Worm (Caenorhabditis elegans) whole organism, L3 larva: ENCODE measurements around the gene swt-5.

Source experiments
- aly-2 ChIP-seq: fragments of 150-350 bp; optimal IDR thresholded peaks from 2 replicates; lab custom pipeline; 2014; ENCODE audit warnings: missing biosample characterization, missing genetic modification characterization
- ceh-16 ChIP-seq: sonication (generic microtip); optimal IDR thresholded peaks from 2 replicates; lab custom pipeline; 2017; ENCODE audit warnings: missing biosample characterization, missing genetic modification characterization
- ceh-82 ChIP-seq: fragments of 150-350 bp; optimal IDR thresholded peaks from 2 replicates; lab custom pipeline; 2014; ENCODE audit warnings: missing biosample characterization, missing genetic modification characterization
- daf-12 ChIP-seq: fragments of 150-350 bp; optimal IDR thresholded peaks from 2 replicates; lab custom pipeline; 2014; ENCODE audit warnings: missing biosample characterization, missing genetic modification reagents, missing genetic modification characterization
- egl-27 ChIP-seq: sonication (generic microtip); optimal IDR thresholded peaks from 4 replicates; lab custom pipeline; 2017; ENCODE audit warnings: missing biosample characterization, missing genetic modification reagents, missing genetic modification characterization
- egl-5 ChIP-seq: fragments of 150-350 bp; optimal IDR thresholded peaks from 2 replicates; lab custom pipeline; 2017; ENCODE audit warnings: missing biosample characterization, missing genetic modification reagents, missing genetic modification characterization, inconsistent platforms
- elt-2 ChIP-seq: sonication (generic microtip); optimal IDR thresholded peaks from 2 replicates; lab custom pipeline; 2016; ENCODE audit warnings: missing genetic modification reagents, mild to moderate bottlenecking, missing genetic modification characterization, missing compliant biosample characterization
- elt-3 ChIP-seq, 3 experiments: fragments of 150-350 bp in 1 of 3; sonication (generic microtip) in 2 of 3; optimal IDR thresholded peaks; 2 replicates in 2 of 3; 4 replicates in 1 of 3; lab custom pipeline; 2014 to 2017; ENCODE audit warnings: missing biosample characterization in 3 of 3, missing genetic modification characterization in 3 of 3
- eor-1 ChIP-seq, 2 experiments: fragments of 150-350 bp; optimal IDR thresholded peaks; 2 replicates each; lab custom pipeline; 2014 to 2018; ENCODE audit warnings: missing biosample characterization in 2 of 2, missing genetic modification characterization in 2 of 2
- fkh-10 ChIP-seq: sonication (generic microtip); optimal IDR thresholded peaks from 2 replicates; lab custom pipeline; 2017; ENCODE audit warnings: missing biosample characterization, missing genetic modification reagents, missing genetic modification characterization
- fos-1 ChIP-seq: fragments of 150-350 bp; optimal IDR thresholded peaks from 2 replicates; lab custom pipeline; 2014; ENCODE audit warnings: missing biosample characterization, missing genetic modification characterization
- jun-1 ChIP-seq: fragments of 150-350 bp; optimal IDR thresholded peaks from 2 replicates; lab custom pipeline; 2014; ENCODE audit warnings: missing biosample characterization, missing genetic modification reagents, missing genetic modification characterization
- mdl-1 ChIP-seq: fragments of 150-350 bp; optimal IDR thresholded peaks from 2 replicates; lab custom pipeline; 2014; ENCODE audit warnings: missing biosample characterization, missing genetic modification characterization
- nfya-1 ChIP-seq: sonication (generic microtip); optimal IDR thresholded peaks from 2 replicates; lab custom pipeline; 2017; ENCODE audit warnings: missing genetic modification characterization, mild to moderate bottlenecking, missing compliant biosample characterization, antibody characterized with exemption, moderate library complexity; ENCODE audit not compliant: insufficient read depth
- nhr-11 ChIP-seq: fragments of 150-350 bp; optimal IDR thresholded peaks from 2 replicates; lab custom pipeline; 2014; ENCODE audit warnings: missing biosample characterization, missing genetic modification characterization
- nhr-23 ChIP-seq: fragments of 150-350 bp; optimal IDR thresholded peaks from 2 replicates; lab custom pipeline; 2014; ENCODE audit warnings: missing biosample characterization, missing genetic modification reagents, missing genetic modification characterization
- nhr-237 ChIP-seq: fragments of 150-350 bp; optimal IDR thresholded peaks from 2 replicates; lab custom pipeline; 2014; ENCODE audit warnings: missing biosample characterization, missing genetic modification characterization
- nhr-28 ChIP-seq: fragments of 150-350 bp; optimal IDR thresholded peaks from 2 replicates; lab custom pipeline; 2014; ENCODE audit warnings: missing biosample characterization, missing genetic modification characterization
- nhr-67 ChIP-seq: fragments of 150-350 bp; optimal IDR thresholded peaks from 2 replicates; lab custom pipeline; 2014; ENCODE audit warnings: missing biosample characterization, missing genetic modification characterization
- nhr-76 ChIP-seq: fragments of 150-350 bp; sonication (generic microtip); optimal IDR thresholded peaks from 5 replicates; lab custom pipeline; 2014; ENCODE audit warnings: missing biosample characterization, missing genetic modification characterization
- nhr-77 ChIP-seq: fragments of 150-350 bp; optimal IDR thresholded peaks from 2 replicates; lab custom pipeline; 2014; ENCODE audit warnings: missing biosample characterization, missing genetic modification characterization
- pha-4 ChIP-seq: fragments of 150-350 bp; optimal IDR thresholded peaks from 2 replicates; lab custom pipeline; 2014; ENCODE audit warnings: missing biosample characterization, missing genetic modification reagents, missing genetic modification characterization
- pqm-1 ChIP-seq: fragments of 150-350 bp; optimal IDR thresholded peaks from 2 replicates; lab custom pipeline; 2017; ENCODE audit warnings: missing biosample characterization, missing genetic modification characterization, inconsistent platforms
- sea-2 ChIP-seq: fragments of 150-350 bp; sonication (generic microtip); optimal IDR thresholded peaks from 4 replicates; lab custom pipeline; 2014; ENCODE audit warnings: missing biosample characterization, missing genetic modification reagents, missing genetic modification characterization
- skn-1 ChIP-seq: fragments of 150-350 bp; optimal IDR thresholded peaks from 2 replicates; lab custom pipeline; 2014; ENCODE audit warnings: missing biosample characterization, missing genetic modification characterization
- snpc-4 ChIP-seq: fragments of 150-350 bp; optimal IDR thresholded peaks from 2 replicates; lab custom pipeline; 2014; ENCODE audit warnings: missing biosample characterization, missing genetic modification characterization
- unc-39 ChIP-seq: sonication (generic microtip); optimal IDR thresholded peaks from 4 replicates; lab custom pipeline; 2017; ENCODE audit warnings: missing biosample characterization, missing genetic modification characterization
- ztf-11 ChIP-seq: fragments of 150-350 bp; optimal IDR thresholded peaks from 2 replicates; lab custom pipeline; 2014; ENCODE audit warnings: missing biosample characterization, missing genetic modification characterization
- ztf-4 ChIP-seq: fragments of 150-350 bp; optimal IDR thresholded peaks from 2 replicates; lab custom pipeline; 2014; ENCODE audit warnings: missing biosample characterization, missing genetic modification characterization

Gene swt-5

DNA sequence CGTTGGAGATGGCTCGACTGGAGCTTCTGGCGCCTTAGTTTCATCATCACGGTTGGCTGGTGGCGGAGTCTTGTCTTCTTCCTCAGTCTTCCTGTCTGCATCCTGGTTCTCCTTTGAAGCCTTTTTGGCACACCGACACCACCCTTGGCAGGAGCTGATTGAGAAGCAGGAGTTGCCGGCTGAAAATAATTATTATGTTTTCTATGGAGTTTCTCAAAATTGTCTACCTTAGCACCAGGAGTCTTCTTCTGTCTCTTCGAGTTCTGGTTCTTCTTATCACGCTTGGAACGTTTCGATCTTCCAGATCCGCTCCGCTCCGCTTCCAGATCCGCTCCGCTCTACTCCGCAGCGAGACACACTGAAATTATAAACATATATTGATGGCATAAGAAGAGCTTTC lies 20.6 kb upstream of the swt-5 start, which contains the start of gene K06A4.6:
Gene K06A4.6 (minus strand): TSS at position 101 of the 400 bp plus-strand sequence.
- TF ChIP-seq elt-2 (tag; lab: Kevin White, UChicago) (no peak), sea-2 (GFP tag; lab: Kevin White, UChicago) (no peak), nhr-67 (tag; lab: Kevin White, UChicago) (no peak), unc-39 (no peak), ztf-4 (tag; lab: Kevin White, UChicago) (no peak), nhr-28 (no peak), skn-1 (no peak), ceh-16 (tag; lab: Kevin White, UChicago) (no peak), nhr-23 (tag; lab: Kevin White, UChicago) (no peak), mdl-1 (no peak), fkh-10 (no peak), nhr-76 (tag; lab: Kevin White, UChicago) (no peak), egl-27 (tag; lab: Kevin White, UChicago) (no peak), jun-1 (no peak), elt-3 (tag; optimal IDR thresholded peaks at IDR 0.05; lab: Kevin White, UChicago) (no peak), ztf-11 (tag; lab: Kevin White, UChicago) (no peak), nfya-1 (tag; lab: Kevin White, UChicago) (no peak)
- TF ChIP-seq, all 47 proteins: peak for 0

- peak; percentile 86 for TF ChIP-seq fkh-10
- no peak for TF ChIP-seq aly-2 (tag; lab: Kevin White, UChicago)
Observed at ce11 chrV:9483738-9484256, 17.4 kb upstream of the swt-5 start, which contains the start of gene K06A4.2. TSS of gene K06A4.2 (plus strand) at chrV:9484206.

- TF ChIP-seq fkh-10 (no peak), nhr-77 (tag; lab: Kevin White, UChicago) (no peak)
Observed at ce11 chrV:9485508-9485907, 15.7 kb upstream of the swt-5 start.

DNA sequence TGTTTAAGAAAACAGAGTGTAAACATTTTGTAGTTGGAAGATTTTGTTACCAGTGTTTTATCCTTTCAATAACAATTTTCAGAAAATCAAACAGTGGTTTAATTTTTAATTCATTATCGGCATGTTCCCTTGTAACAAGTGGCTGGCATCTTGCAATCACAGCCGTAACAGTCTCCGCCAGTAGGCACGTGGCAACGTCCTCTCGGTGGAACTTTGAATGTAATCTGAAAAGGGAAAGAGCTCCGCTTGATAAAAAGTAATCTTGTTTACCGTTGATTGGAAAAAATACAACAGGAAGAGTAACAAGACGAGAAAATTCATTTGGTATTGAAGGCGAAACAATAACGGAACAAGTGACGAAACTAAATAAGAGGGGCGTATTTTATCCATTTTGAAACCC lies 11.8 kb upstream of the swt-5 start, which contains the start of gene K06A4.10:
Gene K06A4.10 (minus strand): TSS at position 390 of the 400 bp plus-strand sequence.
- no peak for TF ChIP-seq nhr-11 (tag; lab: Kevin White, UChicago)
- peak; percentile 72 for TF ChIP-seq elt-2 (tag; lab: Kevin White, UChicago)
- TF ChIP-seq jun-1: peak; percentile 6

DNA sequence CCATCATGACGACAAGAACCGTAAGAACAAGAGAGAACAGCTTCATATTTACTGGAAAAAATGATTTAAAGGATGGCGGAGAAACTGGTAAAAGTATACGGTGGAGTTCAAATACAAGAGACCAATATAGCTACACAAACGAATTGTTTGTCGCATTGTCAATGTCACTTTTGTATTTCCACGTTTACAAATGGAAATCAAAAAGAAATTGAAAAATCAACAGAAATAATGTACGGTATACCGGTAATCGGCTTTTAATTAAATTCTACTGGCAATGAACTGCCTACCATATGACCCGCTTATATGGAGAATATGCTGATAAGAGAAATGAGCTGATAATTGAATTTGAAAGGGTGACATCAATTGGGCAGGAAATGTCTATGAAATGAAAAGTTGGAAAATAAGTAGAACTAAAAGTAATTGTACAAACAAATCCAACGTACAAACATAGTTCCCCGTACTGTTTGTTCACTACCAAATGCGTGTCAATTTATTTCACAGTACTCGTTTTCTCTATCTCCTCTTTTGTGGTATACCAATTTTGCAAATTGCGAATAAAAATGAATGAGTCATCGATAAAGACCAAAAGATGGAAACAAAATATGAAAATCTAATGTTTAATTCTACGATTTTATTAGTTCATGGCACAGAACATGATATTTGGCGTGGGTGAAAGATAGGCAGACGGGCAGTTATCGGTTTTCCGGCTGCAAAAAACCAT lies 9.6 kb upstream of the swt-5 start, which contains the start of gene K06A4.7:
Gene K06A4.7 (minus strand): TSS at position 51 of the 721 bp plus-strand sequence.
- TF ChIP-seq pqm-1 (tag; lab: Kevin White, UChicago) (peak; percentile 70), mdl-1 (no peak), nhr-67 (tag; lab: Kevin White, UChicago) (no peak), nhr-77 (tag; lab: Kevin White, UChicago) (no peak), nhr-11 (tag; lab: Kevin White, UChicago) (no peak), nhr-23 (tag; lab: Kevin White, UChicago) (no peak), snpc-4 (no peak), pha-4 (tag; lab: Kevin White, UChicago) (peak; percentile 67), eor-1 (tag; optimal IDR thresholded peaks at IDR 0.05; lab: Kevin White, UChicago) (no peak), egl-27 (tag; lab: Kevin White, UChicago) (no peak), ceh-82 (no peak), nhr-237 (tag; lab: Kevin White, UChicago) (no peak), elt-2 (tag; lab: Kevin White, UChicago) (peak; percentile 87), jun-1 (peak; percentile 44), fos-1 (tag; lab: Kevin White, UChicago) (no peak)

DNA sequence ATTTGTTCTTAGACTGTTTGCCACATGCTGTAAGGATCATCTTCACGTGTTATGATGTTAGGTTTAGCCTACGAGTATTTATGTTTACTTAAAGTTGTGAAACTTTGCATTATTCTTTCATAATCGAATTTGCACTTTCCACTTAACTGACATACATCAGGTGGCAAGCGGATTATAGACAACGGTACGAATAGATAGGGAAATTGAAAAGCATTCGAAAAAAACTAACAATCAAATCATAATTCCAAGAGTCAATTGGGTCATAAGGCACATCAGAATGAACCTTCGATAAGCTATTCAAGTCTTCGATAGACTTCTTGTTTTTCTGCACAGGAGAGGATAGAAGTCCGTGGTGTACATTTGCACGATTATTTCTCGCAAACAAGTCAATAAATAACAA lies 8.7 kb upstream of the swt-5 start:
- TF ChIP-seq pqm-1 (tag; lab: Kevin White, UChicago) (peak; percentile 75), elt-2 (tag; lab: Kevin White, UChicago) (peak; percentile 69), mdl-1 (no peak)

DNA sequence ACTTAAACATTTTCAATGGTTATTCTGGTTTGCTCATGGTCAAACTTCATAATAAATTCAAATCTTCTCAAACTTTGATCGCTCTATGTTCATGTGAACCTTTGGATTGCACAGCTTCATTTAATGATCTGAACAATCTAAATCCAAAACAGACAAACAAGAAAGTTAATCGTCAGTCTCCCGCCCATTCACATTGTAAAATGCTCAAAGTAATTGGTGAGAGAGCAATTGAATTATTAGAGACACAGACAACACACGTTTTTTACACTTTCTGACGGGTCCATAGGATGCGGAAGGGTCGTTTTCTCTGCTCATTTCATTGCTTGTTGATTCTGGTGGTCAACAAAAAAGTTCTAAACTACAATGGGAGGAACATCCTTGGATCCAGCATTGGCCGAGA lies 4.5 kb upstream of the swt-5 start, which contains the start of gene gsnl-1:
Gene gsnl-1 (plus strand): TSS at position 301 of the 400 bp plus-strand sequence.
- no peak for TF ChIP-seq snpc-4
- TF ChIP-seq ceh-16 (tag; lab: Kevin White, UChicago): no peak
- TF ChIP-seq daf-12 (tag; lab: Kevin White, UChicago): no peak
- peak; percentile 13 for TF ChIP-seq egl-5 (tag; lab: Kevin White, UChicago)
- TF ChIP-seq jun-1: no peak
